Worm (Caenorhabditis elegans): ENCODE results near the gene T04H1.13.

Gene T04H1.13

DNA sequence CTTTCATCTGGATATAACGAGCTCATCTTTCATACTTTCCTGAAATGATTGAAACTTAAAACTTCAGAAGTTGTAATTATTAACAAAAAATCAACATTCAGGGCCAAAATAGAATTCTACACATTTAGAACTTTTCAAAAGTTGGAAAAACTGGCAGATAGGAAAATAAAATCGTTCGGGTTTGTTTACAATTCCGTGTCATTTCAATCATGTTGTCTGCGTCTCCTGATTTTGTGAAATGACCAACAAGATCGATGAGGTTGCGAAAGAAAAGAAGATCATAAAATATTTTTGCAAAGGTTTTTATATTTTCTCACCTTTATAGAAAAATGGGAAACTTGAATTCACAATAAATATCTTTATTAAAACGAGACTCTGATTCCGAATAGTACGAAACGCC is 43.7 kb upstream of the T04H1.13 start, which contains the start of gene rskd-1:
rskd-1 (minus strand) TSS at position 39 of the 400 bp plus-strand sequence.
- TF ChIP-seq elt-3 (tag; optimal IDR thresholded peaks at IDR 0.05) (no peak), pha-4 (tag; optimal IDR thresholded peaks at IDR 0.05) (peak; percentile 45)

DNA sequence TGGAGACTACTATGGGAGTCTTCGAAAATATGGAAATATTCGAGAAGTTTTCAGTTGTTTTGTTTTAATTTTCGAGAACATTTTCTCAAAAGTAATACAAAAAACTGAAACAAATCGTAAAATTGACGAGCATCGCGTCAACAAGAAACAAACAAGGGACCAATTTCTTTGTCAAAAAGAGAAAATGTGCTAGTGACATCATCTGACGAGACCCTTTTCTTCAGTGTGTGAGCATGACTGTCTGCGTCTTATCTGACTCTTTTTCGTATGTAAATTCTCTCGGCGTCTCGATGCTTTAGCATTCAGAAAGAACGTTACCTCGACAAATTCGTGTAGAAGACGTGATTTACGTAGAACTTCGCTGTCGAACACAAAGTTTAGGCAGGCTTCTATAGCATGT is 42.8 kb upstream of the T04H1.13 start:
- TF ChIP-seq lsy-2 (tag; optimal IDR thresholded peaks at IDR 0.05) (no peak), unc-62 (GFP tag; optimal IDR thresholded peaks at IDR 0.05) (peak; percentile 13)

DNA sequence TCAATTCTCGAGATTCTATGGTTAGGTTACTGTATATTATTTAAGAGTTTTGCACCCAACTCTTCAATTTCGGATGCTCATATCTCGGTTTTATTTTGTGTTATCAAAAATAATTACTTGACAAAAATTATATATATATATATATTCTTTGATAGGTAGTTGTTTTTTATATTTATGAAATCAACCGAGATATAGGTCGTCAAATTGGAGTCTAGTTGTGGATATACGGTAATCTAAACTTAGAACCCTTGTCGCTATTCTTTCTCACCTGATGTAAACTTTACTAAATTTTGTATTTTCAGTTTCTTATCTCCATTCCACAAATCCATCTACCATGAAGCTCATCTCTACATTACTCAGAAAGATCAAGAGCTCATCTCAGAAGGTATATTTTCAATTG is 38.4 kb upstream of the T04H1.13 start, which contains the start of gene F55C5.10:
F55C5.10 (plus strand) TSS at position 301 of the 400 bp plus-strand sequence.
- TF ChIP-seq bed-3 (GFP tag; optimal IDR thresholded peaks at IDR 0.05) (no peak), unc-62 (GFP tag; optimal IDR thresholded peaks at IDR 0.05) (no peak), elt-3 (tag; optimal IDR thresholded peaks at IDR 0.05) (no peak), sem-2 (GFP tag; optimal IDR thresholded peaks at IDR 0.05) (no peak), mep-1 (tag; optimal IDR thresholded peaks at IDR 0.05) (no peak), zip-8 (tag; optimal IDR thresholded peaks at IDR 0.05) (no peak), lin-32 (GFP tag; optimal IDR thresholded peaks at IDR 0.05) (no peak), nhr-76 (tag; optimal IDR thresholded peaks at IDR 0.05) (no peak), nhr-12 (tag; optimal IDR thresholded peaks at IDR 0.05) (no peak), mls-2 (tag; optimal IDR thresholded peaks at IDR 0.05) (no peak), ceh-43 (GFP tag; optimal IDR thresholded peaks at IDR 0.05) (no peak), flh-1 (GFP tag; optimal IDR thresholded peaks at IDR 0.05) (no peak), nhr-2 (tag; optimal IDR thresholded peaks at IDR 0.05) (no peak), drap-1 (GFP tag; optimal IDR thresholded peaks at IDR 0.05) (no peak), sptf-1 (tag; optimal IDR thresholded peaks at IDR 0.05) (no peak), ceh-83 (GFP tag; optimal IDR thresholded peaks at IDR 0.05) (no peak)

DNA sequence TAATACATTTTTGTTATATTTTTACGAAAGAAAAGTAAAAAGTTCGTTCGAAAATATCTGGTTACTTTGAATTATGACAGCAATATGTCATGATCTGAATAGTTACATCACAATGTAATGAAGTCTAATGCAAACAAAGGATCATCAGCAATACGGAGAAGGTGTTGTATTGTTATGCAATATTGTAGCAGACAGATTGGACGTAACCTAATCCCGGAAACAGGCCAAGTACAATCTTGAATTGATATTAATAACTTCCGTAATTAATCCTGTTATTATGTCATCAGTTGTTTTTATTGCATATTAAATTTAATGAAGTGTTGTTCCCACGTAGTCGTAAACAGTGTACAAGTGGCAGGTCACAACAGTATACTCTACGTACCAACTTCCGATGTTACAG is 36.7 kb upstream of the T04H1.13 start:
- no peak for TF ChIP-seq ceh-83 (GFP tag; optimal IDR thresholded peaks at IDR 0.05)
- peak; percentile 60 for TF ChIP-seq zip-8 (tag; optimal IDR thresholded peaks at IDR 0.05)
- TF ChIP-seq nhr-2 (tag; optimal IDR thresholded peaks at IDR 0.05): peak; percentile 57
- no peak for TF ChIP-seq lsy-2 (tag; optimal IDR thresholded peaks at IDR 0.05)

DNA sequence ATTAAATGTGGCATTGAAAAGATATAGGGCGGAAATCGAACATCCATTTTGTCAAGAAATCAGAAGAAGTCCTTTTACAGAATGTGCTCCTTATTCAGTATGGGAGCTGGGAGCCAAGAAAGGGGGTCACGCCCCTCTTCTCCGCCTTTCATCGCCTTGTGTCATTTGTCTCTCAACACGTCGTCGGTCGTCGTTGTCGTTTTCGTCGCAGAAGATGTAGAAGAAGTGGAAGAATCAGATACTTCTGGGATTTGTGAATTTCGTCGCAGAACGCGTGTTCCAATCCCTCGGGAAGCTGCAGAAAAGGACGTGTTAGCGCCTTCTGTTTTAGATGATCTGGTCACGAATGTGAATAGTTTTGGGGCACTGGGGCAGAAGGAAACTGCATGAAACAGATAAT is 32.1 kb upstream of the T04H1.13 start, which contains the start of gene bnc-1:
bnc-1 (minus strand) TSS at position 101 of the 400 bp plus-strand sequence.
- TF ChIP-seq lin-13 (tag; optimal IDR thresholded peaks at IDR 0.05) (no peak), mls-2 (tag; optimal IDR thresholded peaks at IDR 0.05) (no peak), pha-4 (tag; optimal IDR thresholded peaks at IDR 0.05) (no peak), lsy-2 (tag; optimal IDR thresholded peaks at IDR 0.05) (no peak), ceh-83 (GFP tag; optimal IDR thresholded peaks at IDR 0.05) (no peak)

DNA sequence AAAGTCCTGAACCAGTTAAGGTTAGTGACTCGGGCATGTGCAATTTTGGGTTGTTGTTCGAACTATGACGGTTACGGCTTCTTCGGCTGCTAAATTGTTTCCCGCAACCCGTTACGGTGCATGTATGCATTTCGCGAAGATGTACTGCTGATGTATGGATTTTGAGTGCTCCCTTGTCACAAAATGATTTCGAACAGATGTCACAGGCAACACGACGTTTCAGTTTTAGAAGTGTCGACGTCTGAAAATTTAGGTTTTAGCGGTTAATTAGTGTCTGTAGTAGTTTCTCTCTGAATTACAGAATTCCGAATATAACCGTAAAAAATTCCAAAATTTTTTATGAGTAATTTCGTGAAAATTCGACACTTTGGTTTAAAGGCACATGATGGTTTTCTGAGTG is 30.9 kb upstream of the T04H1.13 start:
- no peak for TF ChIP-seq ceh-43 (GFP tag; optimal IDR thresholded peaks at IDR 0.05)
- no peak for TF ChIP-seq nhr-2 (tag; optimal IDR thresholded peaks at IDR 0.05)
- TF ChIP-seq cnd-1 (tag; optimal IDR thresholded peaks at IDR 0.05): no peak
- no peak for TF ChIP-seq elt-3 (tag; optimal IDR thresholded peaks at IDR 0.05)
- no peak for TF ChIP-seq M03D4.4 (tag; optimal IDR thresholded peaks at IDR 0.05)

DNA sequence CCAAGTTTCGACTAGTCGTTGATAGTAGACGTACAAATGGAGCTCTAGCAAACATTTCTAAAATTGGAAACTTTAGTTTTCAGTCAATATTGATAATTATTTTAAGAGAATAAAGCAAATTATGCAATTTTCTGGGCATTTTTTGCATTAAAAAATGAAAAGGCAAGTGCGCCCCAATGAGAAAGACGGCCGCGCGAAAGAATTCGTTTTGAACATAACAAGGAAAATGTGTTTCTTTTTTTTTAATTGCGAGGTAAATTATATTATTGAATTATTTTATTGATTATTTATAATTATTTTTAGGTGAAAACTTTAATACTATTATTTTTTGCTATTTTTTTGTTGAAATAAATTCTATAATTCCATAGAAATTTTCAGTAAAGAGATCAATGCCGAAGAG is 26.7 kb upstream of the T04H1.13 start, which contains the start of the genes tsfm-1 and capg-2:
tsfm-1 (minus strand) TSS at position 57 of the 400 bp plus-strand sequence.
capg-2 (plus strand) TSS at position 379 of the 400 bp plus-strand sequence.
- TF ChIP-seq mab-5 (tag; optimal IDR thresholded peaks at IDR 0.05) (no peak), ceh-39 (tag; optimal IDR thresholded peaks at IDR 0.05) (no peak), ceh-43 (GFP tag; optimal IDR thresholded peaks at IDR 0.05) (no peak), nhr-28 (tag; optimal IDR thresholded peaks at IDR 0.05) (no peak), blmp-1 (tag; optimal IDR thresholded peaks at IDR 0.05) (no peak), pha-4 (tag; optimal IDR thresholded peaks at IDR 0.05) (no peak), ham-2 (GFP tag; optimal IDR thresholded peaks at IDR 0.05) (no peak), lin-13 (tag; optimal IDR thresholded peaks at IDR 0.05) (no peak), nhr-12 (tag; optimal IDR thresholded peaks at IDR 0.05) (no peak)

Measured in whole organism, mixed stage, embryonic.